Worm (Caenorhabditis elegans): ENCODE data around the gene C29E4.12.

Gene C29E4.12

DNA sequence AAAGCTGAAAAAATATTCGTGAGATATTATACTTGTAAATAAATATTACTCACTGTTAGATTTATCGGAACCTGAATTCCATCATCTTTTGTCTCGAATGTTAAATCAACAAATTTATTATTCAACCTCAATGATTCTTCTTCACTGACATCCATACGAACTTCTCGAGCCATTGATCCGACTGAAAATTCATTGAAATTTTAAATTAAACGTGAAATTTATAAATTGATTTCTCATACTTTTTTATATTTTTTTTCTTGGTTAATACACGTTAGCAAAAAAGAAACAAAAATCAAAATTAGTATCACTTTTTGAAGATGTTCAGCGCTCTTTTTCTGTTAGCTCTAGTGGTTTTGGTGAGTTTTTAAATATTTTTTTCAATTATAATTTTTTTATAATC lies 21.1 kb upstream of the C29E4.12 start, which contains the start of gene C29E4.14:
Gene C29E4.14, plus strand, starts transcription at position 301 of the 400 bp plus-strand sequence.
- TF ChIP-seq W03F9.2 (tag; optimal IDR thresholded peaks at IDR 0.05) (no peak), him-1 (tag; optimal IDR thresholded peaks at IDR 0.05) (no peak), dao-5 (tag; optimal IDR thresholded peaks at IDR 0.05) (no peak)

DNA sequence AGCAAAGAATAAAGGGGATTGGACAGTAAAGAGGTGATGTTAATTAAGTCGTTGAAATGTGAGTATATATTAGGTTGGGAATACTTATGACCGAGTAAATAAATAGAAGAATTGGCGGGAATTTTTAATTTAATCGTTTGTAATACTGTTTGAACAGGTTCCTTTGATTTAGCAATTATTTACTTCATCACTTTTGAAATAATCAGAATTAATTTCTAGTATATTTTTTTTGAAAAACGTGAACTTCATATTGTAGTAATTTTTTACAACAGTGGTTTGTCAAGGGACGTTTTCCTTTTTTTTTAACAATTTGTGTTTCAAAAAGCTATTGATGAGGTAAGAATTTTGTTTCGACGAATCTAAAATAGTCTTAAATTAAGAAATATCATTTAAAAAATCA lies 18.7 kb upstream of the C29E4.12 start, which contains the start of gene C29E4.17:
Gene C29E4.17, plus strand, starts transcription at position 301 of the 400 bp plus-strand sequence.
- TF ChIP-seq him-1 (tag; optimal IDR thresholded peaks at IDR 0.05) (no peak), dao-5 (tag; optimal IDR thresholded peaks at IDR 0.05) (no peak)

DNA sequence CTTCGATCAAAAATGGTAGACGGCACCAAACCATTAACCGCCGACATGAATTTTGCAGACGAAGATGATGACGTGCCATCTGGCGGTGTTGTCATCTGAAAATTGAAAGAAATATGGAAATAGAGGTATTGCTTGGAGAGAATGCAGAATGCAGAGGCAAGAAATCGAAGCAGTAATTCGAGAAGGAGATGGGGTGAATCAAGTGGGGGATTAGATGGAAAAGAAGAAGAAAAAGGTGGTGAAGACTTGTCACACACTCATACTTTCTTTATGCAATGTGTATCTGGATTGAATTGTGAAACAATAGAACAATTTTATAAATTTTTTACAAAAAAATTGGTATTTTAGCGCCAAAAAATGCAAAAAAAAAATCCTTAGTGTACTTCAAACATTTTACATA lies 16.1 kb upstream of the C29E4.12 start, which contains the start of gene tag-250:
Gene tag-250, minus strand, starts transcription at position 101 of the 400 bp plus-strand sequence.
- TF ChIP-seq W03F9.2 (tag; optimal IDR thresholded peaks at IDR 0.05), result no peak
- TF ChIP-seq dao-5 (tag; optimal IDR thresholded peaks at IDR 0.05), result no peak
- TF ChIP-seq him-1 (tag; optimal IDR thresholded peaks at IDR 0.05), result no peak

DNA sequence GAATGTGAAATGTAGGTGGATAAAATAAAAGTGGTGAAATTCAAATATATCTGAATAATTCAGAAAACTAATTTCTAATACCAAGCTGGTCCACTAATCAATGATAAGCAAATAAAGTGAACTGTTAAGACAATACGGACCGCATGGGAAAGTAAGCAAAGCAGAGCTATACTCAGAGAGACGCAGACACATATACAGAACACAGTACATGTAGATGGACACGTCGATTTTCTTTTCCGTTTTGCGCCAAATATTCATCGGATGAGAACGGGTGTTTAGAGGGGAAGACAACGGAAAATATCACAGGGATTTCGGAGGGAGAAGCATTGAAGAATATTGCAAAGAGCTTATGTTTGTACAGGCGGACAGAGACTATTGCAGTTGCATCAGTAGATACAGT lies 15.0 kb upstream of the C29E4.12 start:
- TF ChIP-seq W03F9.2 (tag; optimal IDR thresholded peaks at IDR 0.05), result no peak
- TF ChIP-seq him-1 (tag; optimal IDR thresholded peaks at IDR 0.05), result no peak
- TF ChIP-seq dao-5 (tag; optimal IDR thresholded peaks at IDR 0.05), result no peak

DNA sequence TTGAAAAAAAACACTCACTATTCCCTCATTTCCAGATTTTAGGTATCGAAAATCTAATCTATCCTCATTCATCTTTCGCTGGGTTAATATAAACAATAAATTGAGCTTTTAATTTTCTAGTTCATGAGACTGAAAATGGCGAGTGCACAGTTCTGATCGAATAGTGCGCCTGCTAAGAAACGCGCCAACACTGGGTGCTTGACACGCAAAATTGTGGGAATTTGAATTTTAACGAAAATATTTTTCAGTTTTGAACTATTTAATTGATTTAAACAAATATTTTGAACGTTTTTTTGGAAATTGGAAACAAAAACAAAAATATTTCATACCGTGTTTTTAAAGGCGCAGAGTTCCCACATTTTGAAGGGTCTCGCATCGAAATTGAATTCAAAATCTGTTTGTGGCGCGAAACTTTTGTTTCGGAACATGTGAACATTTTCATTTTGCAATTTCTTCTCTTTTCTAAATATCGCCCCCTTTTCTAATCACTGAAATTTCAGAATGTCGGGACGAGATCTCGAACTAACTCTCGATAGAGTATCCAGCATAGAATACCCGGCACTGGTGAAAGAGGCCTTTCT lies 12.3 kb upstream of the C29E4.12 start, which contains the start of the genes C29E4.13 and npp-15:
Gene C29E4.13, minus strand, starts transcription at position 169 of the 581 bp plus-strand sequence.
Gene npp-15, plus strand, starts transcription at position 495 of the 581 bp plus-strand sequence.
- TF ChIP-seq dao-5 (tag; optimal IDR thresholded peaks at IDR 0.05) (no peak), him-1 (tag; optimal IDR thresholded peaks at IDR 0.05) (no peak), W03F9.2 (tag; optimal IDR thresholded peaks at IDR 0.05) (peak; percentile 53)

DNA sequence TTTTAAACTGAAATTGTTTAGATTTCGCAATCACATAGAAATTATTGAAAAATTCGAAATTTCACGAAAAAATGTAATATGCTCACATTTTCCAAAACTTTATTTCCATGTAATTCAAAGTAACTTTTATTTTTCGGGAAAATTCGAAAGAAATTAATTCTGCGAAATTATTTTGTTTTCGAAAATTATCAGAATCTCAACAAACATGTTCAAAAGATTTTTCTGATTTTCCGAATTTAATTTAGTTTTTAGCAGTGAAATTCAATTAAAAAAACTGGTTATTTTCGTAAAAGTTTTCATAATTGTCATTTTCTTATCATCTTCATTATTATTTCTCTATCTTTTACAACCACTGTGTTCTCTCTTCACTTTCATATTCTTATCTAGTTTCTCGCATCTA lies 7.7 kb upstream of the C29E4.12 start, which contains the start of gene ran-2:
Gene ran-2, plus strand, starts transcription at position 301 of the 400 bp plus-strand sequence.
- no peak for TF ChIP-seq him-1 (tag; optimal IDR thresholded peaks at IDR 0.05)
- TF ChIP-seq dao-5 (tag; optimal IDR thresholded peaks at IDR 0.05), result no peak
- no peak for TF ChIP-seq W03F9.2 (tag; optimal IDR thresholded peaks at IDR 0.05)

DNA sequence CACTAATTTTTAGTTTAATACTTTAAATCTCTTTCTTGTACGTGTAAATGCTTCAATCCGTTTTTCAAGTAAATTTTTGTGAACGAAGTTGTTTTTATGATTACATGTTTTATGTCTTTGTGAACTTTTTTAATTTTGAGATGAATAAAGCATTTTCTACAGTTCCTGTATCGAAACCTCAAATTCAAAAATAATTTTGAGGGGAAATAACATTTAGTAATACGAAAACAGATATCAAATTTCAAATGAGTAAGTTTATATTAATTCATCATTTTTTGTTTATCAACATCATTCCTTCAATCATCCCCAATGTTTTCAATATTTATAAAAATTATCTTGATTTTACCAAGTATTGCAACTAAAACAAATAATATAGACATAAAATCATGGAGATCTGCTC lies 3.4 kb upstream of the C29E4.12 start, which contains the start of gene C29E4.10:
Gene C29E4.10, plus strand, starts transcription at position 301 of the 400 bp plus-strand sequence.
- TF ChIP-seq W03F9.2 (tag; optimal IDR thresholded peaks at IDR 0.05) (no peak), him-1 (tag; optimal IDR thresholded peaks at IDR 0.05) (no peak)

DNA sequence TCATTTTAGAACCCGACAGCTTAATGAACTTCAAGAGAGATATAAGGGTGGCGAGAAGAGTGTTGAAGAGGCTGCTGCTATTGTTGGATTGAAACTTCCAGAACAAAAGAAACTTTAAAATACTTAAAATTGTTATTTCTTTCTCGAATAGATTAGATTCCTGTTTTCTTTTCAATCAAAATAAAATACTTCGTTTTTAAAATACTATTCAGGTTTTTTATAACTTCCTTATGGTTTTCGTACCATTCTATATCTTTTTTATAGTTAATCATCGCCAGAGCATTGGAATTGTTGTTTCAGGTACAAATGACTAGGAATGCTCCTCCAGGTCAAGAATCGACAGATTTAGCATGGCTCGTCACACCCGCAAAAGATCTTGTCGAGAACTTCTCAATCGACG lies 466 bp downstream of the C29E4.12 start, which contains the start of gene kle-2:
Gene kle-2, plus strand, starts transcription at position 301 of the 400 bp plus-strand sequence.
- TF ChIP-seq dao-5 (tag; optimal IDR thresholded peaks at IDR 0.05), result no peak
- no peak for TF ChIP-seq W03F9.2 (tag; optimal IDR thresholded peaks at IDR 0.05)
- TF ChIP-seq him-1 (tag; optimal IDR thresholded peaks at IDR 0.05), result no peak

DNA sequence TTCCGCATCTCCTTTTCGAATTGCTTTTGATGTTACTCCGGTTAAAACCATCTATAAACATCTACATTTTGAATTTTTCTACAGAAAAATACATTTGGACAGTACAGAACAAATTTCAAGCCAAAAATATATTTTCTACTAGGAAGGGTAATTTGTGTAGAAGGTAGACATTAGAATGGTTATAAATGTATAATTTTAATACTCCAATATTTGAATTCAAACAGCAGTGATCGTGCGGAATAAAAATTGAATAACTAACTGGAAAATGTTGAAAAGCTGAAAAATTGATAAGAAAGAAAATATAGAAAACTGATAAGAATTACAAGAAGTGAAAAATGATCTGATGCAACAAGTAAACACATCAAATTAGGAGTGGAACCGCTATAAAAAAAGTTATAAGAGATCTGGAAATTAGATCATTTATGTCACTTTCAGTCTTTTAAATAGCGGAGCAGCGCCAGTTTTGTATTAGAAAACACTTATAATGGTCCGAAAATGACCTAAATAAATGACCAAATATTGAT lies 6.1 kb downstream of the C29E4.12 start, which contains the start of gene gsto-1:
Gene gsto-1, minus strand, starts transcription at position 51 of the 524 bp plus-strand sequence.
- TF ChIP-seq him-1 (tag; optimal IDR thresholded peaks at IDR 0.05) (no peak), W03F9.2 (tag; optimal IDR thresholded peaks at IDR 0.05) (no peak), dao-5 (tag; optimal IDR thresholded peaks at IDR 0.05) (no peak)

DNA sequence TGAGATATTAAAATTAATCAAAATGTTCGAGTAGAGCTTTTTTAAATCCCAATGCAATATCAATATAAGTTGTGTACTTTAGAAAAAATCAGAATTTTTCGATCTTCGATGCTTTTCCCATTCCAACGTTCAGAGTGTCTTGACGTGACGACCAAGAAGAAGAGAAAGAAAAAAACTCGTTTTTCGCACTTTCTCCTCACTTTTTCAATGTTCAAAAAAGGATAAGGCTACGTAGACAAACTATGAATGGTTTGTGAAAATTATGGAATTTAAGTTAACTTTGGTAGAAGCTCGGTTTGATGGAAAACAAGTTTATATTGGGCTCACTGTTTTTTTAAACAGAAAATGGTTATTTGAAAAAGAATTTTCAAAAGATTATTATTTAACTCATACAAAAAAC lies 6.7 kb downstream of the C29E4.12 start:
- TF ChIP-seq him-1 (tag; optimal IDR thresholded peaks at IDR 0.05), result no peak
- TF ChIP-seq dao-5 (tag; optimal IDR thresholded peaks at IDR 0.05), result no peak
- no peak for TF ChIP-seq W03F9.2 (tag; optimal IDR thresholded peaks at IDR 0.05)

DNA sequence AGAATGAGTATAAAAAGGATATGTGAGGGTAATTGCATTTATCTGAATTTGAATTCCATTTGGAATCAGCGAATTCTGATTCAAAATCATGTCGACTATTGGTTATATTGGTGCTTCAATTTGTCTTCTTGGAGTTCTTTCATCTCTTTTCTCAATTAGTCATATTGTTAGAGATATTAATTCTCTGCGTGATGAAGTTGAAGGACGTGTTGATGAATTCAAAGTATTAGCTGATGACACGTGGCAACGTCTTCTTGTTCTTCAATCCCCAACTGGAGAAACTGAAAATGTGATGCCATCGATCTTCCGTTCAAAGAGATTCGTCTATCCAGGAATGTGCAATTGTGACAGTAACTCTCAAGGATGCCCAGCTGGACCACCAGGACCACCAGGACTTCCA lies 7.9 kb downstream of the C29E4.12 start, which contains the start of gene col-90:
Gene col-90, plus strand, starts transcription at position 37 of the 400 bp plus-strand sequence.
- TF ChIP-seq him-1 (tag; optimal IDR thresholded peaks at IDR 0.05) (no peak), W03F9.2 (tag; optimal IDR thresholded peaks at IDR 0.05) (no peak), dao-5 (tag; optimal IDR thresholded peaks at IDR 0.05) (no peak)

DNA sequence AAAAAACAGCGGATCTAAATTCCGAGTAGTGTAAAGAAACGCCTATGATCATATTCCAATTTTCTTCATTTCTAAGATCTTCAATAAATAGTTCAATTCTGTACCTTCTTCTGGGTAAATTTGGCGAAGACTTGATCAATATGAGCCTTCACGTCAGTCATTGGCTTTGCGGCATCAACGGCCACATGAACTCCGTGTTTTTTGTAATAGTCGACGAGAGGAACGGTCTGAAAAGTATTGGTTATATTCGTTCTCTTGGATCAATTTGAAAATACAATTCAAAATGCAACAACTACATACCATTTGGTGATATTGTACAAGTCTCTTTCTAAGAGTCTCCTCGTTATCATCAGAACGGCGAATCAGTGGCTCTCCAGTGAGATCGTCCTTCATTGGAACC lies 9.5 kb downstream of the C29E4.12 start:
- TF ChIP-seq dao-5 (tag; optimal IDR thresholded peaks at IDR 0.05), result no peak
- TF ChIP-seq W03F9.2 (tag; optimal IDR thresholded peaks at IDR 0.05), result no peak
- no peak for TF ChIP-seq him-1 (tag; optimal IDR thresholded peaks at IDR 0.05)

DNA sequence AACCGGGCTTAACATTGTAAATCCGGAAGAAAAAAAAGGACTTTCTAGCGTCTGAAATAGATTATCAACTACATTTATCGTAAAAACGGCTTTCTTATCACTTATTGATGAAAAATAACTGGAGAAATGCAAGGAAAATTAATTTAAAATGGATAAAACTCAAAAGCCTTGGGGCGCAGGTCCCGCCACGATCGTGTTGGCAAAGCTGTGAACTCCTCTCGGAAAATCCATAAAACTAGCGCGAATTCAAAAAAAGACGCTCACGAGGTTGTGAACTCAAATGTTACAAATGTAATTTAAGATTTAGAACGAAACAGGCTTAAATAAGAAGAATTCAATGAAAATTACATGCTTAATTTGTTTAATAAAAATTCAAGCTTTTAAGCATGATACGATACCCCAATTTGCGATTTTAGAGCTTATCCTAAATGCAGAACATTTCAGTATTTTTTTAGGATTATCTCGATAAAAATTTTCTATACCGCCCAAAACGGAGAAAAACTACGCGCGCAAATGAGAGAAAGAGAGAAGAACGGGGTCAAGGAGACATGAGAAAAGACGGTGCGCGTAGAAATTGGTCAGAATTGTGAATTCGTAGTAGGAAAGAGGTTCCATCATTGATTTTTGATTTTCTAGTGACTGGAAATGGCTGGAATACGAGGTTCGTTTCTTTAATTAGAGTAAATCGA lies 11.3 kb downstream of the C29E4.12 start, which contains the start of gene C29E4.15:
Gene C29E4.15, plus strand, starts transcription at position 547 of the 689 bp plus-strand sequence.
- TF ChIP-seq him-1 (tag; optimal IDR thresholded peaks at IDR 0.05), result no peak
- no peak for TF ChIP-seq dao-5 (tag; optimal IDR thresholded peaks at IDR 0.05)
- no peak for TF ChIP-seq W03F9.2 (tag; optimal IDR thresholded peaks at IDR 0.05)

DNA sequence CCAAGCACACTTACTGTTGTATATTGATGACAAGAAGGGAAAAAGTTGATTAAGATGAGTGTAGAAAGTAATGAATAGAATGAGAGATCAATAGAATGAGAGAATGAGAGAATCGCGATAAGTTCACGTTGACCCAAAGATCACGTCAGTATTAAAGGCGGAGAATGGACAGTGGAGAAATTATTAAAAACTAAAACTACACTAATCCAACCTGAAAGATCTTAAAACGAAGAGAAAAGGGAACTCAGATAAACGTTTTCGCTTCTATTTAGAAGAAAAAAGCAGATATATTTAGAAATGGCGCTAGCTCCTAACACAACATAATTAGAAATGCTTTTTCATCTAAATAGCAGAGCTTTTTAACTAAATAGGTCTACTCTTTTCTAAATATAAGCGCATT lies 12.3 kb downstream of the C29E4.12 start, which contains the start of gene let-754:
Gene let-754, minus strand, starts transcription at position 101 of the 400 bp plus-strand sequence.
- TF ChIP-seq dao-5 (tag; optimal IDR thresholded peaks at IDR 0.05) (no peak), him-1 (tag; optimal IDR thresholded peaks at IDR 0.05) (no peak), W03F9.2 (tag; optimal IDR thresholded peaks at IDR 0.05) (no peak)

Measured in whole organism, L4/young adult.